Worm (Caenorhabditis elegans) whole organism, young adult: Measurements from ENCODE around the gene F18A12.7.

ENCODE experiments used
- F52B5.7 ChIP-seq: sonication (generic microtip); optimal IDR thresholded peaks from 2 replicates; lab custom pipeline; 2016; ENCODE audit warnings: mild to moderate bottlenecking, missing genetic modification characterization, missing compliant biosample characterization
- Y79H2A.3 ChIP-seq: fragments of 200-800 bp; sonication (Bioruptor generic); conservative IDR thresholded peaks from 2 replicates; pipeline ENCODE4 v1.3.6; 2022; ENCODE audit warnings: missing genetic modification reagents, missing genetic modification characterization, missing compliant biosample characterization
- attf-5 ChIP-seq: fragments of 200-800 bp; sonication (Bioruptor generic); optimal IDR thresholded peaks from 2 replicates; lab custom pipeline; 2018; ENCODE audit warnings: mild to moderate bottlenecking, missing genetic modification characterization, missing compliant biosample characterization
- nfya-1 ChIP-seq: sonication (generic microtip); optimal IDR thresholded peaks from 2 replicates; lab custom pipeline; 2017; ENCODE audit warnings: antibody characterized with exemption, missing compliant biosample characterization, missing genetic modification characterization, borderline replicate concordance; ENCODE audit not compliant: insufficient read depth
- unc-130 ChIP-seq: sonication (generic microtip); optimal IDR thresholded peaks from 2 replicates; lab custom pipeline; 2016; ENCODE audit warnings: missing genetic modification reagents, missing genetic modification characterization, missing compliant biosample characterization
- unc-62 ChIP-seq: fragments of 150-350 bp; optimal IDR thresholded peaks from 2 replicates; lab custom pipeline; 2014; ENCODE audit warnings: missing biosample characterization, missing genetic modification reagents, missing genetic modification characterization
- ztf-22 ChIP-seq: fragments of 200-800 bp; sonication (Bioruptor generic); optimal IDR thresholded peaks from 2 replicates; lab custom pipeline; 2018; ENCODE audit warnings: mild to moderate bottlenecking, missing genetic modification characterization, moderate library complexity, missing compliant biosample characterization

DNA sequence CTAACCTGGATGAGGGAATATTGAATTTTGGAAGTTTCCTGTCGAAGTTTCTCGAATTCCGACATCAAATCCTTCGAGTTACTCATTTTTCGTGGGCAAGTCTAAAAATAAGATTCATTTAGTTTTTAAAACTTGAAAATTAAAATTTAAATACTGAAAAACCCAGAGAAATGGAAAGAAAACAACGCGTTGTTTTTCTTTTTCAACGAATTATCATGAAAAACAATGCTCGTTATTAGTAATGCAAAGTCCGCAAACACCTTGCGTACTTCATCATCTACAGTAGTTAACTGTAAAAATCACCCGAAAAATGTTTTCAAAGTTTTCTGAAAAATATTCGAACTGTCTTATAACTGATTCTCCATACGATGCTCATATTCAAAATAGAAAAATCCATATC, 30.0 kb upstream of the F18A12.7 start, which contains the start of gene C16C8.4:
- TF ChIP-seq ztf-22 (no peak), attf-5 (GFP tag; lab: Kevin White, UChicago) (no peak), unc-62 (no peak), nfya-1 (tag; lab: Kevin White, UChicago) (no peak), Y79H2A.3 (no peak), unc-130 (GFP tag; lab: Kevin White, UChicago) (no peak), F52B5.7 (no peak)
